Worm (Caenorhabditis elegans) whole organism, late embryonic: ENCODE results near the gene mth-2.

Source experiments
- F13H6.1 ChIP-seq: sonication (generic microtip); optimal IDR thresholded peaks from 2 replicates; lab custom pipeline; 2016; ENCODE audit warnings: missing genetic modification characterization, missing compliant biosample characterization
- ceh-19 ChIP-seq: fragments of 200-800 bp; sonication (Bioruptor generic); optimal IDR thresholded peaks from 2 replicates; lab custom pipeline; 2018; ENCODE audit warnings: mild to moderate bottlenecking, missing genetic modification characterization, missing compliant biosample characterization
- pha-4 ChIP-seq: fragments of 150-350 bp; optimal IDR thresholded peaks from 2 replicates; lab custom pipeline; 2018; ENCODE audit warnings: missing biosample characterization, missing genetic modification reagents, missing genetic modification characterization
- pros-1 ChIP-seq: fragments of 150-350 bp; optimal IDR thresholded peaks from 2 replicates; lab custom pipeline; 2014; ENCODE audit warnings: missing biosample characterization, missing genetic modification reagents, missing genetic modification characterization

- TF ChIP-seq F13H6.1 (tag; lab: Kevin White, UChicago) = no peak
- no peak for TF ChIP-seq ceh-19
- TF ChIP-seq pha-4 (tag; lab: Kevin White, UChicago) = no peak
- no peak for TF ChIP-seq pros-1 (tag; lab: Kevin White, UChicago)
Observed at ce11 chrII:4179897-4180296, 14.2 kb downstream of the mth-2 start, which contains the start of gene R03H10.1.
